Fruit fly (Drosophila melanogaster): Measurements from ENCODE around the gene CG32119.

DNA sequence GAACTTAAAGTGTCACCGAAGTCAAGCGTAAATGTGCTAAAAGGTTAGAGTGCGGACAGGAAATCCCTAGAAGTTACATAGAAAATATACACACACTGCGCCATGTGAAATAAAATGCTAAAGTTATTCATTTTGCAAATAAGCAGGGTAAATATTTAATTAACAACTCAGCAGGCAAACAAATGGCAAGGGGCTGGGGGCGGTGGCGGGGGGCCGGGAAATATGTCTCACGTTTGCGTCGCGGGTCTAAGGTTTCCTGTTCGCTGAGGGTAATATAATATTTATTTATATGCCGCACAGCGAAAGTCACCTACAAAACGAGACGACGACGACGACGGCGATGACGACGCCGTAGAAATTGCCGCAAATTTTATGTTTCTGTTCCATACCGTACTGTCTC is 11.9 kb downstream of the CG32119 start:
- TF ChIP-seq B-H2 (GFP tag; optimal IDR thresholded peaks at IDR 0.05) (no peak), gcm (GFP tag; optimal IDR thresholded peaks at IDR 0.05) (no peak), repo (GFP tag; optimal IDR thresholded peaks at IDR 0.05) (no peak), abd-A (tag; optimal IDR thresholded peaks at IDR 0.05) (peak; percentile 31), CHES-1-like (GFP tag; optimal IDR thresholded peaks at IDR 0.05) (no peak), schlank (tag; optimal IDR thresholded peaks at IDR 0.05) (peak; percentile 85)

All from whole organism, embryonic.